Worm (Caenorhabditis elegans) whole organism, midembryonic: ENCODE data around the gene R02D5.4.

Experiments used
- T22C8.4 ChIP-seq: fragments of 200-800 bp; sonication (Bioruptor generic); IDR thresholded peaks from 2 replicates; pipeline ENCODE4 v1.3.6; 2022; ENCODE audit warnings: missing genetic modification characterization, missing compliant biosample characterization
- cog-1 ChIP-seq: sonication (generic microtip); optimal IDR thresholded peaks from 2 replicates; lab custom pipeline; 2016; ENCODE audit warnings: missing genetic modification characterization, missing compliant biosample characterization
- flt-1 ChIP-seq: fragments of 200-800 bp; sonication (Bioruptor generic); IDR thresholded peaks from 2 replicates; pipeline ENCODE4 v1.3.6; 2022; ENCODE audit warnings: missing genetic modification characterization, missing compliant biosample characterization
- med-1 ChIP-seq: sonication (generic microtip); optimal IDR thresholded peaks from 2 replicates; lab custom pipeline; 2017; ENCODE audit warnings: missing genetic modification characterization, mild to moderate bottlenecking, missing compliant biosample characterization, antibody characterized with exemption, missing genetic modification reagents; ENCODE audit not compliant: insufficient read depth
- ref-1 ChIP-seq: fragments of 200-800 bp; sonication (Bioruptor generic); conservative IDR thresholded peaks from 2 replicates; pipeline ENCODE4 v1.3.6; 2022; ENCODE audit warnings: missing genetic modification reagents, missing genetic modification characterization, missing compliant biosample characterization
- tab-1 ChIP-seq: fragments of 200-800 bp; sonication (Bioruptor generic); IDR thresholded peaks from 2 replicates; pipeline ENCODE4 v1.3.6; 2022; ENCODE audit warnings: missing genetic modification characterization, missing compliant biosample characterization
- ztf-23 ChIP-seq: fragments of 200-800 bp; sonication (Bioruptor generic); IDR thresholded peaks from 2 replicates; pipeline ENCODE4 v1.3.6; 2022; ENCODE audit warnings: missing genetic modification reagents, missing genetic modification characterization, missing compliant biosample characterization
- ztf-29 ChIP-seq: fragments of 200-800 bp; sonication (Bioruptor generic); IDR thresholded peaks from 2 replicates; pipeline ENCODE4 v1.3.6; 2022; ENCODE audit warnings: missing genetic modification reagents, missing genetic modification characterization, missing compliant biosample characterization

DNA sequence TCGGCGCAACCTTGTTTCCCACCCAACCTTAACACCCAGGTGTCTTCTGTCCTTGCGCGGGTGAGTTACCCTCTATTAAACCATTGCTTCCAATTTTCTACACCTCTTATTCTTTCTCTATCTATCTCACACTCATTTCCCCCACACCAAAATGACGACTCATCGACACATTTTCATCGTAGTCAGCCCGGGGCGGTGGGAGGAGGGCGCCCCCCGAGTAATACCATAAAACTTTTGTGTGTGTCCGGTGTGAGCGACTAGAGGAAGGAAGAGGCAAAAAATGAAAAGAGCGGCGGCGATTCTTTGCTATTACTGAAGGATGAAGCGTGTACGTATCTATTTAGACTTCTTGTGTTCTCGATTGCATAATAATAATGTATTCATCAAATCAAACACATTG, 20.3 kb upstream of the R02D5.4 start:
- no peak for TF ChIP-seq med-1 (GFP tag; lab: Kevin White, UChicago)
- TF ChIP-seq tab-1, result no peak
- no peak for TF ChIP-seq ztf-23 (GFP tag; lab: Robert Waterston, UW)
- TF ChIP-seq cog-1, result no peak
- no peak for TF ChIP-seq ref-1 (GFP tag; lab: Robert Waterston, UW)
- TF ChIP-seq flt-1 (GFP tag; lab: Robert Waterston, UW), result no peak
- no peak for TF ChIP-seq T22C8.4
- TF ChIP-seq ztf-29, result no peak
